Worm (Caenorhabditis elegans): ENCODE measurements around the gene E01G4.5.

The E01G4.5 gene

ce11 chrII:13495718-13496117, 23.5 kb downstream of the E01G4.5 start, which contains the start of gene drr-1:
Gene drr-1 (minus strand): TSS chrII:13495900.
- TF ChIP-seq dao-5 (tag; optimal IDR thresholded peaks at IDR 0.05) (no peak), him-1 (tag; optimal IDR thresholded peaks at IDR 0.05) (no peak), W03F9.2 (tag; optimal IDR thresholded peaks at IDR 0.05) (no peak)

ce11 chrII:13500582-13500981, 28.4 kb downstream of the E01G4.5 start:
- TF ChIP-seq W03F9.2 (tag; optimal IDR thresholded peaks at IDR 0.05) (no peak), dao-5 (tag; optimal IDR thresholded peaks at IDR 0.05) (no peak), him-1 (tag; optimal IDR thresholded peaks at IDR 0.05) (no peak)

DNA sequence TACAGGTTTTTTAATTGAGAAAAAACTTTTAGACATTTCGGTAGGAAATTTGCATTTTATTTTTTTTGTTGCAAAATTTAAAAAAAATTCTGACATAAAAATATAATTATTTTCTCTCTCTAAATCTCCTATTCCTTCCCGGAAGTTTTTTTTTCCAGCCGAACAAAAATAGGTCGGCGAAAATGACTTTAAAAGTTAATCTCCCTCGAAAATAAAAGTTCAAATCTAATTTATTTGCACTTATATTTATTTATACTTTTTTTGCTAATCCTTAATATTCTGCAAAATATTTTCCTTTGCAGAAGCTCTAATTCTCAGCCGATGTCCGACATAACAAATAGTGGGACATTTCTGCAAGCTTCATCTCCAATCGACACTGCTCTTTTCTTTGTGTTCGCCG, 29.4 kb downstream of the E01G4.5 start, which contains the start of gene F45H10.5:
TSS of gene F45H10.5 (plus strand) at position 301 of the 400 bp plus-strand sequence.
- TF ChIP-seq W03F9.2 (tag; optimal IDR thresholded peaks at IDR 0.05) (no peak), dao-5 (tag; optimal IDR thresholded peaks at IDR 0.05) (no peak), him-1 (tag; optimal IDR thresholded peaks at IDR 0.05) (no peak)

- TF ChIP-seq dao-5 (tag; optimal IDR thresholded peaks at IDR 0.05) (no peak), W03F9.2 (tag; optimal IDR thresholded peaks at IDR 0.05) (no peak), him-1 (tag; optimal IDR thresholded peaks at IDR 0.05) (no peak)
These were observed 31.5 kb downstream of the E01G4.5 start, which contains the start of gene F54F11.1 for ce11 chrII:13503653-13504052. Gene F54F11.1 (plus strand): TSS chrII:13503953.

DNA sequence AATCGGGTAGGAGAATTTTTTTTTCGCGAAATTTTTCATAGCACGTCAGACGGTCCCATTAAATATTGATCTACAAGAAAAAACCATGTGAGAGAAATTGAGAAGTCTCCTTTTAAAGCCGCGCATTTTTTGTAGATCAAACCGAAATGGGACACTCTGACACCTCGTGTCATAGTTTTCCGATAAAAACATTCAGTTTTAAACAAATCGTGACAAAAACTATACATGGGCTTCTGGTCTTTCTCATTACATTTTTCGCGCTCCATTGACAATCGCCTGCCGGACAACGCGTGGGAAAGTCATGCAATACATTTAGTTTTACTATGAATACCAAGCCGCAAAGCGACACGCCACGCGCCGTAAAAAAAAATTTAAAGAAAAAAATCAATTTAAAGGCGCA, 33.2 kb downstream of the E01G4.5 start:
- TF ChIP-seq him-1 (tag; optimal IDR thresholded peaks at IDR 0.05) (no peak), W03F9.2 (tag; optimal IDR thresholded peaks at IDR 0.05) (no peak), dao-5 (tag; optimal IDR thresholded peaks at IDR 0.05) (no peak)

- no peak for TF ChIP-seq W03F9.2 (tag; optimal IDR thresholded peaks at IDR 0.05)
- no peak for TF ChIP-seq him-1 (tag; optimal IDR thresholded peaks at IDR 0.05)
- TF ChIP-seq dao-5 (tag; optimal IDR thresholded peaks at IDR 0.05) = no peak
These were observed 33.9 kb downstream of the E01G4.5 start for ce11 chrII:13505977-13506568.

DNA sequence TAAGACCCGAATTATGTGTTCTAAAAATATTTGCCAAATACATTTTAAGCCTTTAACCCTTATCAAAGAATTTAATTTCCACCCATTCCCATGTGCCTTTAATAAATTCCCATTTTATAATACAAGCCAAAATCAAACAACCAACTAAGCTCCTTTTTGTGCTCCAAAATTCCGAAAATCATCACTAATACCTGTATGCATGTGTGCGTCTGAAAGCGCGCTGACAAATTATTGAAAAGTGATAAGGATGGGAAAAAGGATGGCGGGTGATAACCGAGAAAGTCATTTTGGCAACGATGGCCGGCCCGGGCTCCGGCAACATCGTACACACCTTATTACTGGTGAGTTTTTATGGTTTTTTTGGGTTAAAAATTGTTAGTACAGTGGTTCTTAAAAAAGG, 35.3 kb downstream of the E01G4.5 start, which contains the start of gene nep-17:
TSS of gene nep-17 (plus strand) at position 285 of the 400 bp plus-strand sequence.
- TF ChIP-seq dao-5 (tag; optimal IDR thresholded peaks at IDR 0.05) (no peak), him-1 (tag; optimal IDR thresholded peaks at IDR 0.05) (no peak), W03F9.2 (tag; optimal IDR thresholded peaks at IDR 0.05) (no peak)

- no peak for TF ChIP-seq dao-5 (tag; optimal IDR thresholded peaks at IDR 0.05)
- no peak for TF ChIP-seq W03F9.2 (tag; optimal IDR thresholded peaks at IDR 0.05)
- no peak for TF ChIP-seq him-1 (tag; optimal IDR thresholded peaks at IDR 0.05)
These were observed 36.4 kb downstream of the E01G4.5 start for ce11 chrII:13508607-13509006.

ce11 chrII:13515813-13516212, 43.6 kb downstream of the E01G4.5 start:
- TF ChIP-seq him-1 (tag; optimal IDR thresholded peaks at IDR 0.05) (no peak), W03F9.2 (tag; optimal IDR thresholded peaks at IDR 0.05) (no peak), dao-5 (tag; optimal IDR thresholded peaks at IDR 0.05) (no peak)

DNA sequence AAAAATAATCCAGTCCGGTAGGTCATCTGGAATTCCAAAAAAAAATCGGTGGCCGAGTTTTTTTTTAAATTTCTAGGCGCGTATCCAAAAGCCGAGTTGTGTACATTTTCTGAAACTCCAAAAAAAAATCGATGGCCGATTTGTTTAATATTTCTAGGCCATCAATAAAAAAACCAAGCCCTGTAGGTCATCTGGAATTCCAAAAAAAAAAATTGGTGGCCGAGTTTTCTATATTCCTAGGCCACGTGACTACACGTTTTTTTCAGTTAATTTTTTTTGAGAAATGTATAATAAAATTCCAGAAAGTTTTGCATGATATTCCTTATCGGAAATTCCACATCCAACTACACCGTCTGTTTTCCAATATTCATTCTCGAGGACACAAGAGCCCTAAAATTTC, 45.4 kb downstream of the E01G4.5 start, which contains the start of gene sre-45:
TSS of gene sre-45 (plus strand) at position 301 of the 400 bp plus-strand sequence.
- TF ChIP-seq W03F9.2 (tag; optimal IDR thresholded peaks at IDR 0.05) (no peak), dao-5 (tag; optimal IDR thresholded peaks at IDR 0.05) (no peak), him-1 (tag; optimal IDR thresholded peaks at IDR 0.05) (no peak)

ce11 chrII:13521179-13521616, 49.0 kb downstream of the E01G4.5 start:
- TF ChIP-seq dao-5 (tag; optimal IDR thresholded peaks at IDR 0.05) = no peak
- TF ChIP-seq W03F9.2 (tag; optimal IDR thresholded peaks at IDR 0.05) = peak; percentile 23
- TF ChIP-seq him-1 (tag; optimal IDR thresholded peaks at IDR 0.05) = no peak

ce11 chrII:13521977-13522404, 49.8 kb downstream of the E01G4.5 start:
- no peak for TF ChIP-seq dao-5 (tag; optimal IDR thresholded peaks at IDR 0.05)
- TF ChIP-seq W03F9.2 (tag; optimal IDR thresholded peaks at IDR 0.05) = no peak
- TF ChIP-seq him-1 (tag; optimal IDR thresholded peaks at IDR 0.05) = no peak

Data from whole organism, L4/young adult.